Fruit fly (Drosophila melanogaster) whole organism, wandering third instar larva: Measurements from ENCODE around the gene Spn88Eb.

ENCODE experiments used
- CG9705 ChIP-seq: fragments of 200-800 bp; sonication (Bioruptor generic); optimal IDR thresholded peaks from 2 replicates; lab custom pipeline; 2018; ENCODE audit warnings: missing biosample characterization, mild to moderate bottlenecking, missing genetic modification characterization
- Myc ChIP-seq: fragments of >200 bp; optimal IDR thresholded peaks from 2 replicates; lab custom pipeline; 2017
- ey ChIP-seq: fragments of 200-800 bp; sonication (Bioruptor generic); optimal IDR thresholded peaks from 2 replicates; lab custom pipeline; 2016; ENCODE audit warnings: missing biosample characterization, missing genetic modification characterization
- h ChIP-seq: fragments of 200-800 bp; sonication (Bioruptor generic); optimal IDR thresholded peaks from 3 replicates; lab custom pipeline; 2016; ENCODE audit warnings: missing biosample characterization, mild to moderate bottlenecking, missing genetic modification characterization
- pan ChIP-seq: fragments of >200 bp; optimal IDR thresholded peaks from 2 replicates; lab custom pipeline; 2017
- usp ChIP-seq: fragments of >200 bp; optimal IDR thresholded peaks from 2 replicates; lab custom pipeline; 2017; ENCODE audit warnings: missing biosample characterization, missing genetic modification characterization
- woc ChIP-seq: sonication (Bioruptor generic); optimal IDR thresholded peaks from 2 replicates; lab custom pipeline; 2016; ENCODE audit warnings: missing biosample characterization, mild to moderate bottlenecking, missing genetic modification characterization

DNA sequence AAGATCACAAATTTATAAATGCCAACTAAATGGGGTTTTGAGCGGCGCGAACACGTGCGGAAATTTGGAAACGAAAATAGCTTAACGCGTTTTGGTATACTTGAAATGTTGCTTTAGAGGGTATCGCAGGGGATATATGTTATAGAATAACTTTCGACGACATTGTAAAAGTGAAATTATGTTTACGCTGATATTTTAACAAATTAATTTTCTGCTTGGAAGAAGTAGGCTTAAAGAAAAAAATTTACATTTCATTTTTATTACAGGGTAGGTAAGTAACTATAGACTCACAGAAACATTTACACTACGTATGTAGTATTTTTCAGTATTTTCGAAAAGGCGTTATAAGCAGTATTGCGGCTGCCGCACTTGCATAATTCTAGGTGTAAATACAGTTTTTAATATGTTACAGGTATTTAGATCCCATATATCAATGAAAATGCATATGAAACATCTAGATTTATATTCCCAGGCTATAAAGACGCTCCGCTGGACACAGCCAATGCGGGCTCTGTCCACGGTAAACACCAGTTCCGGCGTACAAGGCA lies 20.8 kb upstream of the Spn88Eb start, which contains the start of the genes Art3 and mRpS10:
- peak; percentile 100 for TF ChIP-seq CG9705 (GFP tag; lab: Kevin White, UChicago)
- TF ChIP-seq ey = peak; percentile 99
- TF ChIP-seq woc (GFP tag; lab: Kevin White, UChicago) = peak; percentile 99
- TF ChIP-seq pan = peak; percentile 91
- TF ChIP-seq Myc (lab: Kevin White, UChicago) = peak; percentile 48
- TF ChIP-seq h (GFP tag; lab: Kevin White, UChicago) = peak; percentile 100
- no peak for TF ChIP-seq usp (GFP tag; lab: Kevin White, UChicago)
